Worm (Caenorhabditis elegans) whole organism, L3 larva: ENCODE data around the gene C28H8.3.
A peak's percentile ranks its signal among the peaks of the same experiment; 100 is the strongest.

Experiments used
- aly-2 ChIP-seq: fragments of 150-350 bp; optimal IDR thresholded peaks from 2 replicates; lab custom pipeline; 2014; ENCODE audit warnings: missing biosample characterization, missing genetic modification characterization
- ama-1 ChIP-seq: fragments of 150-350 bp; optimal IDR thresholded peaks from 2 replicates; lab custom pipeline; 2018
- ceh-28 ChIP-seq: fragments of 150-350 bp; optimal IDR thresholded peaks from 2 replicates; lab custom pipeline; 2014; ENCODE audit warnings: missing biosample characterization, missing genetic modification reagents, missing genetic modification characterization
- elt-3 ChIP-seq, 3 experiments: fragments of 150-350 bp in 1 of 3; sonication (generic microtip) in 2 of 3; optimal IDR thresholded peaks; 2 replicates in 2 of 3; 4 replicates in 1 of 3; lab custom pipeline; 2014 to 2017; ENCODE audit warnings: missing biosample characterization in 3 of 3, missing genetic modification characterization in 3 of 3
- lin-15B ChIP-seq: fragments of 150-350 bp; optimal IDR thresholded peaks from 2 replicates; lab custom pipeline; 2014; ENCODE audit warnings: missing biosample characterization, missing genetic modification characterization
- nhr-11 ChIP-seq: fragments of 150-350 bp; optimal IDR thresholded peaks from 2 replicates; lab custom pipeline; 2014; ENCODE audit warnings: missing biosample characterization, missing genetic modification characterization
- nhr-25 ChIP-seq: sonication (generic microtip); optimal IDR thresholded peaks from 2 replicates; lab custom pipeline; 2017; ENCODE audit warnings: missing biosample characterization, missing genetic modification characterization
- skn-1 ChIP-seq: fragments of 150-350 bp; optimal IDR thresholded peaks from 2 replicates; lab custom pipeline; 2014; ENCODE audit warnings: missing biosample characterization, missing genetic modification characterization
- snpc-4 ChIP-seq: fragments of 150-350 bp; optimal IDR thresholded peaks from 2 replicates; lab custom pipeline; 2014; ENCODE audit warnings: missing biosample characterization, missing genetic modification characterization
- unc-62 ChIP-seq: fragments of 150-350 bp; sonication (generic microtip); optimal IDR thresholded peaks from 4 replicates; lab custom pipeline; 2014; ENCODE audit warnings: missing biosample characterization, missing genetic modification reagents, missing genetic modification characterization
- zag-1 ChIP-seq: fragments of 150-350 bp; optimal IDR thresholded peaks from 2 replicates; lab custom pipeline; 2014; ENCODE audit warnings: missing biosample characterization, missing genetic modification characterization

- TF ChIP-seq ceh-28 (tag; lab: Kevin White, UChicago) (no peak), snpc-4 (tag; lab: Kevin White, UChicago) (no peak), elt-3 (tag; optimal IDR thresholded peaks at IDR 0.05; lab: Kevin White, UChicago) (no peak), aly-2 (no peak), nhr-25 (tag; lab: Kevin White, UChicago) (no peak), unc-62 (GFP tag; lab: Kevin White, UChicago) (no peak), zag-1 (tag; lab: Kevin White, UChicago) (no peak), lin-15B (tag; lab: Kevin White, UChicago) (no peak), skn-1 (tag; lab: Kevin White, UChicago) (peak; percentile 4), nhr-11 (tag; lab: Kevin White, UChicago) (no peak), ama-1 (lab: Kevin White, UChicago) (no peak)
Observed at ce11 chrIII:5915926-5916325, 7.4 kb downstream of the C28H8.3 start.
